ENCODE assay signal across 4 fruit fly cellular contexts in the genomic region with DNA sequence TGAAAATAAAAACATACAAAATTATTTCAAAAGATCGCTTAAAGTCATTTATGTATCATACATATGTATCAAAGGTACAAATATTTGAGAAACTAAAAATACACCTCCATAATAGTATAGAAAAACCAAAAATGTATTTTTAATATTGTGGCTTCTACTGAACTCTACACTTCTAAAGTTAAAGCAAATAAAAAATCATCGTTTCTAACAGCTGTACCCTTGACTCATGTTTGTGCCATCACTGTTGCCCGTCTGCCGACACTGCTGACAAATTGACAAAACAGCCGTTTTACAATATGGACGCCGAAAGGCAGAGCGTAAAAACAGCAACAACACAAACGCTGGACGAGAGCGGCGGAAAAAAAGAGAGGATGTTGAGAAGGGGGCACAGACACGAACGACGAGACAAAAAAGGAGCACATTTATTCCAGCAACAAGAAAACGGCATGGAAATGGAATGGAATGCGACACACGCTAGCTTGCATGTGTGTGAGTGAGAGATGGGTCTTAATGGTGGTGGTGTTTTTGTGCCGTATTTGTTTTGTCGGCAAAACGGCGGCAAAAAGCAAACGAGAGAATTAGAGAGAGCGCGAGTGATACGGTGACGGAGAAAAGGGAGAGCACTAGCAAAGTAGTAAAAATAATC.
TF ChIP-seq lines count a peak whose summit lies in the region.

No protein-coding gene starts in this region.

TF ChIP-seq in whole organism, adult, 20 proteins besides CTCF, POLR2A, EP300 and RAD21 (continued from another document):
- TF ChIP-seq cic (GFP tag; optimal IDR thresholded peaks at IDR 0.05; lab: Kevin White, UChicago) (peak; percentile 87), Clk (GFP tag; optimal IDR thresholded peaks at IDR 0.05; lab: Kevin White, UChicago) (no peak), bab1 (GFP tag; optimal IDR thresholded peaks at IDR 0.05; lab: Kevin White, UChicago) (peak; percentile 66), CG12768 (GFP tag; optimal IDR thresholded peaks at IDR 0.05; lab: Kevin White, UChicago) (peak; percentile 81), kay (GFP tag; lab: Kevin White, UChicago; ENCODE audit: borderline replicate concordance) (peak; percentile 24)

TF ChIP-seq in whole organism, embryonic, 481 proteins besides CTCF, POLR2A, EP300 and RAD21 (continued from another document and continues in another):
- peak in 1 of 2 experiments; percentile 66 for TF ChIP-seq Eip74EF (GFP tag; optimal IDR thresholded peaks at IDR 0.05; lab: Kevin White, UChicago)
- peak; percentile 66 for TF ChIP-seq Max (GFP tag; optimal IDR thresholded peaks at IDR 0.05; lab: Kevin White, UChicago)
- TF ChIP-seq CG15601 (tag; optimal IDR thresholded peaks at IDR 0.05; lab: Kevin White, UChicago) = peak; percentile 68
- TF ChIP-seq nerfin-2 (GFP tag; IDR thresholded peaks at IDR 0.05; lab: Robert Waterston, UW; ENCODE audit: partially characterized antibody) = no peak
- no peak for TF ChIP-seq NFAT (GFP tag; IDR thresholded peaks at IDR 0.05; lab: Robert Waterston, UW)
- peak; percentile 32 for TF ChIP-seq CG30020 (tag; optimal IDR thresholded peaks at IDR 0.05; lab: Kevin White, UChicago)
- peak; percentile 79 for TF ChIP-seq Camta (GFP tag; optimal IDR thresholded peaks at IDR 0.05; lab: Kevin White, UChicago)
- no peak for TF ChIP-seq CG4730 (GFP tag; IDR thresholded peaks at IDR 0.05; lab: Robert Waterston, UW)
- no peak for TF ChIP-seq CG7372 (GFP tag; IDR thresholded peaks at IDR 0.05; lab: Robert Waterston, UW)
- no peak for TF ChIP-seq Drgx (GFP tag; IDR thresholded peaks at IDR 0.05; lab: Robert Waterston, UW)
- TF ChIP-seq wdn (GFP tag; IDR thresholded peaks at IDR 0.05; lab: Robert Waterston, UW) = no peak
- peak; percentile 79 for TF ChIP-seq pros (GFP tag; optimal IDR thresholded peaks at IDR 0.05; lab: Kevin White, UChicago)
- TF ChIP-seq CG8924 (tag; optimal IDR thresholded peaks at IDR 0.05; lab: Kevin White, UChicago) = peak; percentile 87
- peak; percentile 46 for TF ChIP-seq ERR (GFP tag; optimal IDR thresholded peaks at IDR 0.05; lab: Kevin White, UChicago)
- TF ChIP-seq lola (GFP tag; optimal IDR thresholded peaks at IDR 0.05; lab: Kevin White, UChicago) = peak in 1 of 3 experiments; percentile 78
- peak; percentile 85 for TF ChIP-seq CG4424 (GFP tag; optimal IDR thresholded peaks at IDR 0.05; lab: Kevin White, UChicago)
- no peak for TF ChIP-seq fd102C (GFP tag; optimal IDR thresholded peaks at IDR 0.05; lab: Kevin White, UChicago)
- peak in 1 of 2 experiments; percentile 69 for TF ChIP-seq Pdp1 (GFP tag; optimal IDR thresholded peaks at IDR 0.05; lab: Kevin White, UChicago)
- no peak for TF ChIP-seq CG9215 (GFP tag; IDR thresholded peaks at IDR 0.05; lab: Robert Waterston, UW)
- TF ChIP-seq CG10543 (GFP tag; optimal IDR thresholded peaks at IDR 0.05; lab: Kevin White, UChicago) = peak; percentile 71
- TF ChIP-seq sr (GFP tag; IDR thresholded peaks at IDR 0.05; lab: Robert Waterston, UW) = no peak
- TF ChIP-seq CG6854 (GFP tag; optimal IDR thresholded peaks at IDR 0.05; lab: Kevin White, UChicago) = peak; percentile 64
- peak; percentile 52 for TF ChIP-seq nerfin-1 (tag; optimal IDR thresholded peaks at IDR 0.05; lab: Kevin White, UChicago)
- no peak for TF ChIP-seq ssp (GFP tag; IDR thresholded peaks at IDR 0.05; lab: Robert Waterston, UW)
- TF ChIP-seq Hey (tag; optimal IDR thresholded peaks at IDR 0.05; lab: Kevin White, UChicago) = peak; percentile 18
- peak; percentile 80 for TF ChIP-seq Asciz (GFP tag; optimal IDR thresholded peaks at IDR 0.05; lab: Kevin White, UChicago)
- TF ChIP-seq CG3995 (GFP tag; optimal IDR thresholded peaks at IDR 0.05; lab: Kevin White, UChicago) = peak; percentile 62
- TF ChIP-seq fu2 (GFP tag; optimal IDR thresholded peaks at IDR 0.05; lab: Kevin White, UChicago) = peak; percentile 79
- no peak for TF ChIP-seq CG11560 (tag; IDR thresholded peaks at IDR 0.05; lab: Robert Waterston, UW)
- peak; percentile 92 for TF ChIP-seq CG3281 (GFP tag; optimal IDR thresholded peaks at IDR 0.05; lab: Kevin White, UChicago)
- peak; percentile 73 for TF ChIP-seq CG12769 (tag; optimal IDR thresholded peaks at IDR 0.05; lab: Kevin White, UChicago)
- TF ChIP-seq tx (GFP tag; optimal IDR thresholded peaks at IDR 0.05; lab: Kevin White, UChicago) = peak; percentile 82
- peak; percentile 51 for TF ChIP-seq tin (GFP tag; optimal IDR thresholded peaks at IDR 0.05; lab: Kevin White, UChicago)
- TF ChIP-seq CG6683 (GFP tag; optimal IDR thresholded peaks at IDR 0.05; lab: Kevin White, UChicago) = peak; percentile 67
- TF ChIP-seq ato (GFP tag; IDR thresholded peaks at IDR 0.05; lab: Robert Waterston, UW; ENCODE audit: partially characterized antibody) = no peak
- peak; percentile 82 for TF ChIP-seq CG6254 (GFP tag; optimal IDR thresholded peaks at IDR 0.05; lab: Kevin White, UChicago)
- no peak for TF ChIP-seq al (GFP tag; IDR thresholded peaks at IDR 0.05; lab: Robert Waterston, UW)
- peak; percentile 79 for TF ChIP-seq Hr3 (GFP tag; optimal IDR thresholded peaks at IDR 0.05; lab: Kevin White, UChicago)
- no peak for TF ChIP-seq H2.0 (GFP tag; IDR thresholded peaks at IDR 0.05; lab: Robert Waterston, UW)
- no peak for TF ChIP-seq amos (GFP tag; IDR thresholded peaks at IDR 0.05; lab: Robert Waterston, UW; ENCODE audit: partially characterized antibody)

TF ChIP-seq in whole organism, prepupa, 60 proteins besides CTCF, POLR2A, EP300 and RAD21 (continued from another document and continues in another):
- TF ChIP-seq Ets21C (GFP tag; optimal IDR thresholded peaks at IDR 0.05; lab: Kevin White, UChicago) (peak; percentile 46), CG8319 (GFP tag; optimal IDR thresholded peaks at IDR 0.05; lab: Kevin White, UChicago) (peak; percentile 51), OdsH (GFP tag; optimal IDR thresholded peaks at IDR 0.05; lab: Kevin White, UChicago) (peak; percentile 67), Eip93F (GFP tag; optimal IDR thresholded peaks at IDR 0.05; lab: Kevin White, UChicago) (no peak), CG4318 (GFP tag; optimal IDR thresholded peaks at IDR 0.05; lab: Kevin White, UChicago) (peak; percentile 74), spab (GFP tag; optimal IDR thresholded peaks at IDR 0.05; lab: Kevin White, UChicago) (peak; percentile 72), Smox (GFP tag; optimal IDR thresholded peaks at IDR 0.05; lab: Kevin White, UChicago) (peak; percentile 53), Met (GFP tag; optimal IDR thresholded peaks at IDR 0.05; lab: Kevin White, UChicago) (peak; percentile 68), cyc (GFP tag; optimal IDR thresholded peaks at IDR 0.05; lab: Kevin White, UChicago) (peak; percentile 45), Hr4 (GFP tag; optimal IDR thresholded peaks at IDR 0.05; lab: Kevin White, UChicago) (peak; percentile 84), lz (GFP tag; optimal IDR thresholded peaks at IDR 0.05; lab: Kevin White, UChicago) (peak; percentile 69), CG3032 (tag; optimal IDR thresholded peaks at IDR 0.05; lab: Kevin White, UChicago) (peak; percentile 67), salr (GFP tag; optimal IDR thresholded peaks at IDR 0.05; lab: Kevin White, UChicago) (peak; percentile 46 to 79), Blimp-1 (GFP tag; optimal IDR thresholded peaks at IDR 0.05; lab: Kevin White, UChicago) (no peak), CG10631 (GFP tag; optimal IDR thresholded peaks at IDR 0.05; lab: Kevin White, UChicago) (peak; percentile 81), CG6854 (GFP tag; optimal IDR thresholded peaks at IDR 0.05; lab: Kevin White, UChicago) (peak; percentile 60), Gug (GFP tag; IDR thresholded peaks at IDR 0.05; lab: Robert Waterston, UW) (no peak), fkh (GFP tag; optimal IDR thresholded peaks at IDR 0.05; lab: Kevin White, UChicago) (peak; percentile 57), CG6163 (GFP tag; IDR thresholded peaks at IDR 0.05; lab: Robert Waterston, UW) (no peak), Lpt (GFP tag; optimal IDR thresholded peaks at IDR 0.05; lab: Kevin White, UChicago) (peak; percentile 53), CG6792 (GFP tag; optimal IDR thresholded peaks at IDR 0.05; lab: Kevin White, UChicago) (peak; percentile 61), achi (GFP tag; optimal IDR thresholded peaks at IDR 0.05; lab: Kevin White, UChicago) (peak; percentile 84), CG6808 (GFP tag; optimal IDR thresholded peaks at IDR 0.05; lab: Kevin White, UChicago) (peak; percentile 58), CG31627 (GFP tag; optimal IDR thresholded peaks at IDR 0.05; lab: Kevin White, UChicago) (peak; percentile 60), dsx (GFP tag; optimal IDR thresholded peaks at IDR 0.05; lab: Kevin White, UChicago; ENCODE audit: poor library complexity, severe bottlenecking) (peak; percentile 71), Hr39 (GFP tag; optimal IDR thresholded peaks at IDR 0.05; lab: Kevin White, UChicago) (peak; percentile 68), Eip75B (GFP tag; optimal IDR thresholded peaks at IDR 0.05; lab: Kevin White, UChicago) (peak; percentile 63), CG8632 (GFP tag; optimal IDR thresholded peaks at IDR 0.05; lab: Kevin White, UChicago) (peak; percentile 72), Sox15 (GFP tag; optimal IDR thresholded peaks at IDR 0.05; lab: Kevin White, UChicago) (peak; percentile 13), acj6 (GFP tag; optimal IDR thresholded peaks at IDR 0.05; lab: Kevin White, UChicago) (peak; percentile 72), Sox14 (GFP tag; optimal IDR thresholded peaks at IDR 0.05; lab: Kevin White, UChicago) (peak; percentile 81), CG34406 (GFP tag; optimal IDR thresholded peaks at IDR 0.05; lab: Kevin White, UChicago) (peak; percentile 65), pdm3 (GFP tag; optimal IDR thresholded peaks at IDR 0.05; lab: Kevin White, UChicago) (peak; percentile 79), CG3919 (GFP tag; optimal IDR thresholded peaks at IDR 0.05; lab: Kevin White, UChicago) (peak; percentile 77), CG16779 (tag; optimal IDR thresholded peaks at IDR 0.05; lab: Kevin White, UChicago) (peak; percentile 57), CG7368 (GFP tag; optimal IDR thresholded peaks at IDR 0.05; lab: Kevin White, UChicago) (peak; percentile 17), CG11902 (GFP tag; optimal IDR thresholded peaks at IDR 0.05; lab: Kevin White, UChicago) (peak; percentile 27), CG15336 (GFP tag; IDR thresholded peaks at IDR 0.05; lab: Robert Waterston, UW) (no peak), Eip78C (GFP tag; lab: Kevin White, UChicago) (peak; percentile 92), esn (GFP tag; optimal IDR thresholded peaks at IDR 0.05; lab: Kevin White, UChicago) (peak; percentile 62), vri (GFP tag; optimal IDR thresholded peaks at IDR 0.05; lab: Kevin White, UChicago) (peak; percentile 48), svp (GFP tag; lab: Kevin White, UChicago) (peak; percentile 84)

TF ChIP-seq in whole organism, wandering third instar larva, 38 proteins besides CTCF, POLR2A, EP300 and RAD21 (continued from another document):
- TF ChIP-seq sv (GFP tag; optimal IDR thresholded peaks at IDR 0.05; lab: Kevin White, UChicago) = peak; percentile 41
- TF ChIP-seq Mio (GFP tag; optimal IDR thresholded peaks at IDR 0.05; lab: Kevin White, UChicago) = no peak
- peak; percentile 40 for TF ChIP-seq CG32264 (GFP tag; optimal IDR thresholded peaks at IDR 0.05; lab: Kevin White, UChicago)
- peak; percentile 42 for TF ChIP-seq dsf (GFP tag; optimal IDR thresholded peaks at IDR 0.05; lab: Kevin White, UChicago; ENCODE audit: borderline replicate concordance)
- TF ChIP-seq foxo (GFP tag; optimal IDR thresholded peaks at IDR 0.05; lab: Kevin White, UChicago) = peak; percentile 61 to 74
- TF ChIP-seq fru (GFP tag; optimal IDR thresholded peaks at IDR 0.05; lab: Kevin White, UChicago) = peak; percentile 69
- peak; percentile 70 for TF ChIP-seq sage (GFP tag; optimal IDR thresholded peaks at IDR 0.05; lab: Kevin White, UChicago)
- TF ChIP-seq Hr78 (GFP tag; optimal IDR thresholded peaks at IDR 0.05; lab: Kevin White, UChicago) = no peak
- peak; percentile 51 for TF ChIP-seq Sp1 (GFP tag; optimal IDR thresholded peaks at IDR 0.05; lab: Kevin White, UChicago)
- peak; percentile 63 for TF ChIP-seq h (GFP tag; optimal IDR thresholded peaks at IDR 0.05; lab: Kevin White, UChicago)
- no peak for TF ChIP-seq woc (GFP tag; optimal IDR thresholded peaks at IDR 0.05; lab: Kevin White, UChicago)
- peak; percentile 93 for TF ChIP-seq psq (GFP tag; optimal IDR thresholded peaks at IDR 0.05; lab: Kevin White, UChicago)
